Worm (Caenorhabditis elegans): ENCODE data around the gene tag-124.

tag-124 gene

DNA sequence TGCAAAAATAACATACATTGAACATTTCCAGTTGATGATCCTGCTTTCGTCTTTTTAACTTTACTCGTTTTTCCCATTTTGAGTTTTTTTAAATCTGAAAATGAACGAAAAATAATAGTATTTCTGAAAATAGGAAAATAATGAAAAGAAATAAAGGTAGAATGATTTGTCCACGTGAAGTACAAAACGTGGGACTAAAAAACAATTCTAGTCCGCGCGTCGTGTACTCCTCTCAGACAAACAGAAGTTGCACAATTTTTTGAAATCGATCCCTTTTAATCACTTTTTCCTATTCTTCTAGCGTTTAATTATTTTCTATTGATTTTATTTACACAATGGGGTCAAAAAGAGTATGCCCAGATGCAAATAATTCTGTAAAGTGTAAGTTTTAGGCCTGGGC is at the start of gene tag-124, which contains the start of gene E02H1.1 (continued):
- TF ChIP-seq nhr-90 (tag; optimal IDR thresholded peaks at IDR 0.05; ENCODE audit: poor library complexity) (peak; percentile 94), C34B4.2 (tag; optimal IDR thresholded peaks at IDR 0.05) (peak; percentile 37), nhr-47 (tag; optimal IDR thresholded peaks at IDR 0.05) (peak; percentile 93), mef-2 (tag; optimal IDR thresholded peaks at IDR 0.05) (no peak), tlp-1 (tag; optimal IDR thresholded peaks at IDR 0.05) (no peak), mab-9 (GFP tag; IDR thresholded peaks at IDR 0.05) (peak; percentile 79), fkh-8 (tag; optimal IDR thresholded peaks at IDR 0.05) (peak; percentile 84), sox-4 (tag; optimal IDR thresholded peaks at IDR 0.05) (peak; percentile 95), hlh-17 (GFP tag; optimal IDR thresholded peaks at IDR 0.05; ENCODE audit: borderline replicate concordance) (no peak), unc-30 (tag; optimal IDR thresholded peaks at IDR 0.05) (peak; percentile 7), C04F5.9 (tag; optimal IDR thresholded peaks at IDR 0.05) (peak; percentile 92), fkh-4 (tag; optimal IDR thresholded peaks at IDR 0.05; ENCODE audit: borderline replicate concordance) (peak; percentile 96), aha-1 (tag; optimal IDR thresholded peaks at IDR 0.05) (no peak), swsn-7 (tag; optimal IDR thresholded peaks at IDR 0.05) (peak; percentile 91), skn-1 (tag; optimal IDR thresholded peaks at IDR 0.05) (peak; percentile 62), nhr-20 (tag; optimal IDR thresholded peaks at IDR 0.05) (peak; percentile 94), unc-98 (GFP tag; IDR thresholded peaks at IDR 0.05) (peak; percentile 80), mdl-1 (tag; optimal IDR thresholded peaks at IDR 0.05) (peak in 1 of 2 experiments; percentile 65), vab-15 (tag; optimal IDR thresholded peaks at IDR 0.05) (peak; percentile 65), lin-13 (GFP tag; optimal IDR thresholded peaks at IDR 0.05) (peak; percentile 16), C16A3.4 (tag; optimal IDR thresholded peaks at IDR 0.05) (peak; percentile 23), ceh-82 (tag; optimal IDR thresholded peaks at IDR 0.05) (peak; percentile 52 to 66 (median 65)), rnt-1 (tag; optimal IDR thresholded peaks at IDR 0.05) (peak; percentile 99), nhr-19 (GFP tag; conservative IDR thresholded peaks at IDR 0.05) (peak; percentile 97), pax-3 (tag; optimal IDR thresholded peaks at IDR 0.05) (peak; percentile 93), egl-27 (tag; optimal IDR thresholded peaks at IDR 0.05) (no peak), mep-1 (tag; optimal IDR thresholded peaks at IDR 0.05) (peak; percentile 78), ama-1 (optimal IDR thresholded peaks at IDR 0.05) (no peak), elt-2 (tag; optimal IDR thresholded peaks at IDR 0.05) (peak; percentile 88), F16B12.6 (tag; optimal IDR thresholded peaks at IDR 0.05) (peak; percentile 33), lin-14 (GFP tag; optimal IDR thresholded peaks at IDR 0.05) (peak; percentile 86)

DNA sequence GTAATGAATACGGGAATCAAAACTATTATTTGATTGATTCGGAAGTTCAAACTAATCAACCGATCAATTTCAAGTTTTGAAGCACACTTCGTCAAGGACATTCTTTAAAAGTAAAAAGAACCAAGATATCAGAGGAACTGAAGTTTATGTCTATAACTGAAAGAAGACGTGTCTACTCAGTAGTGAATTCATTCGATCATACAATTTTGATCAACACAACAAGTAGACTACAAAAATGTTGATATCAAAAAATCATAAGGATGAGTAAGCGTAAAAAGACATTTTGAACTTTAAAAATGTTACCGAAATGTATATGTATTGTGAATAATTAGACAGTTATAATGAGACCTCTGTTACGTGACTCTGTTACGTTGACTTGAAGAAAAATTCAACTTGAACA is 48.3 kb upstream of the tag-124 start, which contains the start of gene sra-4:
Gene sra-4 (minus strand): TSS at position 101 of the 400 bp plus-strand sequence.
- no peak for TF ChIP-seq fkh-8 (tag; optimal IDR thresholded peaks at IDR 0.05)
- TF ChIP-seq sox-4 (tag; optimal IDR thresholded peaks at IDR 0.05): no peak
- no peak for TF ChIP-seq nhr-71 (tag; optimal IDR thresholded peaks at IDR 0.05)
- TF ChIP-seq ceh-88 (GFP tag; IDR thresholded peaks at IDR 0.05): no peak
- TF ChIP-seq aly-2 (tag; optimal IDR thresholded peaks at IDR 0.05): no peak

DNA sequence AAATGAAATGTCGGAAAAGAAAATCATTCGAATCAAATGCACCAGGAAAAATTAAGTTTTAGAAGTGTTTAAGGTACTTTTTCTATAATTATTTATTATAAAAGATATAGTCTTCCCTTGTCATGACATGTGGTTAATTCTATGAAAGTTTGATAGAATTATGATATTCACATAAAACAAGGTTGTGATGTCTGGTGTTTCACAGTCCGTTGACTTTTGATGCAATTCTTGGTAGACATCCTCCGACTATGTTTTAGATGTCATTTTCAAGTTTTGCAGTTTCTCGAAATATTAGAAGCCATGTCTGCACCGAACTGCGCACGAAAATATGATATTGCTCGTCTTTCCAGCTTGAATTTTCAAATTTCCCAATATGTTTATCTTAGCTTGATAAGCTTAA is 46.7 kb upstream of the tag-124 start, which contains the start of gene sra-7:
Gene sra-7 (plus strand): TSS at position 301 of the 400 bp plus-strand sequence.
- TF ChIP-seq irx-1 (tag; optimal IDR thresholded peaks at IDR 0.05) (no peak), lin-35 (GFP tag; optimal IDR thresholded peaks at IDR 0.05) (no peak), fkh-8 (tag; optimal IDR thresholded peaks at IDR 0.05) (peak; percentile 10), fkh-4 (tag; optimal IDR thresholded peaks at IDR 0.05; ENCODE audit: borderline replicate concordance) (no peak), alr-1 (tag; optimal IDR thresholded peaks at IDR 0.05; ENCODE audit: borderline replicate concordance) (no peak)

DNA sequence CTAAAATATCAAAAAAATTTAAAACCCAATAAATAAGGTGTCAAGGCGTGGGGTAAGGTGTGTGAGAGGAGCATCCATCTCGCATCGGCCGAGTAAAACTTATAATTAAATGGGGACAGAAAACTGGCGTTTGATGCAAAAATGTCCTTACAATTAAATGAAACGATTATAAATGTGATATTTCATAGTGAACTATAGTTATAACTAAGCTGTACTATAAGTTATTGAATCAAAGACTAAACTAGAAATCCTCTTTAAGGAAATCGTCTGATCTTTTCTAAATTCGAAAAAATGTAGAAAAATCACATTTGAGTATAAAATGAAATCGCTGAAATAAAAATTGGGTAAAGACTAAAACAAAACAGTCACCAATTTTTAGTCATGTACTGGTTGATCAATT is 40.4 kb upstream of the tag-124 start, which contains the start of gene sra-6:
Gene sra-6 (minus strand): TSS at position 101 of the 400 bp plus-strand sequence.
- no peak for TF ChIP-seq nhr-11 (tag; optimal IDR thresholded peaks at IDR 0.05)
- no peak for TF ChIP-seq pqm-1 (tag; optimal IDR thresholded peaks at IDR 0.05)
- no peak for TF ChIP-seq C04F5.9 (tag; optimal IDR thresholded peaks at IDR 0.05)
- TF ChIP-seq ceh-82 (tag; optimal IDR thresholded peaks at IDR 0.05): no peak
- TF ChIP-seq nhr-20 (tag; optimal IDR thresholded peaks at IDR 0.05): no peak
- TF ChIP-seq lin-15B (tag; optimal IDR thresholded peaks at IDR 0.05): no peak
- no peak for TF ChIP-seq sptf-1 (tag; optimal IDR thresholded peaks at IDR 0.05)
- TF ChIP-seq zag-1 (tag; optimal IDR thresholded peaks at IDR 0.05): no peak
- TF ChIP-seq irx-1 (tag; optimal IDR thresholded peaks at IDR 0.05): no peak
- TF ChIP-seq pag-3 (tag; optimal IDR thresholded peaks at IDR 0.05; ENCODE audit: borderline replicate concordance, insufficient read depth): no peak
- no peak for TF ChIP-seq unc-98 (GFP tag; IDR thresholded peaks at IDR 0.05)
- no peak for TF ChIP-seq nhr-76 (tag; optimal IDR thresholded peaks at IDR 0.05)
- TF ChIP-seq ceh-63 (GFP tag; optimal IDR thresholded peaks at IDR 0.05): no peak
- no peak for TF ChIP-seq nhr-77 (tag; optimal IDR thresholded peaks at IDR 0.05)
- no peak for TF ChIP-seq jun-1 (tag; optimal IDR thresholded peaks at IDR 0.05)
